Fruit fly (Drosophila melanogaster): ENCODE measurements around the gene nis.

nis gene

DNA sequence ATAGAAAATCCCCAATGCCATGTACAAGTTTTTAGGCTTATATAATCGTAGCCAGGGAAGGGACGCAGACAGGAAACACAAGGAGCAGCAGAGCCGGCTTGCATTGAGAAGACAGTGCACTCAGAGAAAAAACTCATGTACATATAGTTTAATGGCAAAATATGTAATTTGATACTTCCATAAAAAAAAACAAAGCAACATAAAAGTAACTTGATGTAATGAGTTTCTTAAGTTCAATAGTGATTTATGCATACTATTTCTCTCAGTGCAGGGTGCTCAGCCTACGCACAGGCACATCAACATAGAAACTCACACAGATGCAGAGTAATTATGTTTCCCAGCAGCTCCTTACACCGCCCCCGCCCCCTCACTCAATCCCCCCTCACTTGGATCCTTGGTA, 33.8 kb upstream of the nis start (continued):
- no peak for TF ChIP-seq pros (GFP tag; optimal IDR thresholded peaks at IDR 0.05)
- TF ChIP-seq Fer1 (GFP tag; optimal IDR thresholded peaks at IDR 0.05), result peak; percentile 81
- peak; percentile 71 for TF ChIP-seq Rfx (GFP tag; IDR thresholded peaks at IDR 0.05)
- no peak for TF ChIP-seq CG15479 (GFP tag; optimal IDR thresholded peaks at IDR 0.05)
- TF ChIP-seq bigmax (GFP tag; optimal IDR thresholded peaks at IDR 0.05), result no peak
- TF ChIP-seq en (GFP tag; optimal IDR thresholded peaks at IDR 0.05), result no peak
- peak; percentile 35 for TF ChIP-seq pb (GFP tag; optimal IDR thresholded peaks at IDR 0.05)
- peak; percentile 1 for TF ChIP-seq cato (GFP tag; optimal IDR thresholded peaks at IDR 0.05; ENCODE audit: borderline replicate concordance)
- TF ChIP-seq CG9932 (GFP tag; IDR thresholded peaks at IDR 0.05), result peak; percentile 51
- TF ChIP-seq org-1 (GFP tag; optimal IDR thresholded peaks at IDR 0.05), result peak; percentile 71
- TF ChIP-seq abd-A (tag; optimal IDR thresholded peaks at IDR 0.05), result peak; percentile 4
- peak; percentile 55 for TF ChIP-seq wdn (GFP tag; IDR thresholded peaks at IDR 0.05)
- TF ChIP-seq chm (GFP tag; IDR thresholded peaks at IDR 0.05), result no peak
- no peak for TF ChIP-seq nerfin-2 (GFP tag; IDR thresholded peaks at IDR 0.05; ENCODE audit: partially characterized antibody)
- peak; percentile 71 for TF ChIP-seq CG6689 (GFP tag; IDR thresholded peaks at IDR 0.05)
- peak; percentile 66 for TF ChIP-seq CG13624 (GFP tag; optimal IDR thresholded peaks at IDR 0.05)
- peak; percentile 35 for TF ChIP-seq Bdp1 (GFP tag; optimal IDR thresholded peaks at IDR 0.05)
- TF ChIP-seq CG1602 (GFP tag; optimal IDR thresholded peaks at IDR 0.05), result peak; percentile 38
- TF ChIP-seq CG10959 (GFP tag; IDR thresholded peaks at IDR 0.05), result 0 out of 2 replicates have a peak, but pooled peaks have one; percentile 19
- TF ChIP-seq CG2129 (GFP tag; IDR thresholded peaks at IDR 0.05; ENCODE audit: partially characterized antibody), result no peak
- no peak for TF ChIP-seq CG16815 (GFP tag; optimal IDR thresholded peaks at IDR 0.05)
- no peak for TF ChIP-seq pita (GFP tag; optimal IDR thresholded peaks at IDR 0.05)
- no peak for TF ChIP-seq jigr1 (GFP tag; IDR thresholded peaks at IDR 0.05)
- no peak for TF ChIP-seq CG1832 (GFP tag; optimal IDR thresholded peaks at IDR 0.05)
- TF ChIP-seq Max (GFP tag; optimal IDR thresholded peaks at IDR 0.05), result no peak
- peak; percentile 71; the same call in 2 of the 3 replicates for TF ChIP-seq CG2889 (GFP tag; IDR thresholded peaks at IDR 0.05)
- TF ChIP-seq sna (GFP tag; IDR thresholded peaks at IDR 0.05; ENCODE audit: partially characterized antibody), result no peak
- TF ChIP-seq Trl (optimal IDR thresholded peaks at IDR 0.05), result no peak
- TF ChIP-seq Trl (GFP tag; optimal IDR thresholded peaks at IDR 0.05), result peak; percentile 45
- peak; percentile 16 for TF ChIP-seq CG9876 (GFP tag; optimal IDR thresholded peaks at IDR 0.05)
- no peak for TF ChIP-seq CG7271 (tag; optimal IDR thresholded peaks at IDR 0.05)
- TF ChIP-seq CG7928 (GFP tag; optimal IDR thresholded peaks at IDR 0.05), result peak; percentile 6
- no peak for TF ChIP-seq Vsx1 (GFP tag; optimal IDR thresholded peaks at IDR 0.05)
- TF ChIP-seq stwl (tag; optimal IDR thresholded peaks at IDR 0.05), result no peak
- peak; percentile 56 for TF ChIP-seq cwo (GFP tag; optimal IDR thresholded peaks at IDR 0.05)
- peak; percentile 64 for TF ChIP-seq ind (GFP tag; optimal IDR thresholded peaks at IDR 0.05)
- TF ChIP-seq bowl (GFP tag; IDR thresholded peaks at IDR 0.05), result peak; percentile 31; the same call in 1 of the 2 replicates
- peak; percentile 84 for TF ChIP-seq CG7556 (GFP tag; optimal IDR thresholded peaks at IDR 0.05)
- no peak for TF ChIP-seq vnd (GFP tag; IDR thresholded peaks at IDR 0.05; ENCODE audit: partially characterized antibody)
- TF ChIP-seq ranshi (GFP tag; IDR thresholded peaks at IDR 0.05), result peak; percentile 80
- TF ChIP-seq CG43689 (GFP tag; IDR thresholded peaks at IDR 0.05), result no peak
- peak; percentile 45 for TF ChIP-seq CG10654 (GFP tag; optimal IDR thresholded peaks at IDR 0.05)
- TF ChIP-seq Spps (tag; optimal IDR thresholded peaks at IDR 0.05), result no peak
- TF ChIP-seq CG18262 (tag; optimal IDR thresholded peaks at IDR 0.05), result peak; percentile 40
- TF ChIP-seq ham (GFP tag; IDR thresholded peaks at IDR 0.05), result no peak
- TF ChIP-seq pum (GFP tag; optimal IDR thresholded peaks at IDR 0.05), result peak; percentile 24
- TF ChIP-seq CG31224 (GFP tag; IDR thresholded peaks at IDR 0.05), result peak; percentile 53
- no peak for TF ChIP-seq CG33557 (GFP tag; optimal IDR thresholded peaks at IDR 0.05)
- peak; percentile 72 for TF ChIP-seq HmgZ (tag; optimal IDR thresholded peaks at IDR 0.05)
- no peak for TF ChIP-seq CG6254 (GFP tag; optimal IDR thresholded peaks at IDR 0.05)
- TF ChIP-seq CG5245 (GFP tag; optimal IDR thresholded peaks at IDR 0.05), result no peak
